ENCODE assay signal across 4 worm cellular contexts in the genomic region with DNA sequence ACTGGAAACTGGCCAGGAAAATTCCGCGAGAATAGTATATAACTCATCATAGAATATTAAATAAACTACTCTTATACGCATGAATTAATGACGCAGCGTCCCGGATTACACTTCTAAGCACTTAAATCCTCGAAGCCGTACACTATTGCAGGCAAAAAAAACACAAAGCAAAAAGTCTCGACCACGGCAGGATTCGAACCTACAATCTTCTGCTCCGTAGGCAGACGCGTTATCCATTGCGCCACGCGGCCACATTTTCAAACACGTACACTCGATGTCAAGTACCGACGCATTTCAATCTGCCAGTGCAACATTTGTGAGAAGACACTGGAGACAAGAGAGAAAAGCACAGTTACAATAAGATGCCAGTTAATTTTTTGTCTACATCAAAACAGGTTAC.
A peak's percentile ranks its signal among the peaks of the same experiment; 100 is the strongest.
TF ChIP-seq lines count a peak whose summit lies in the region.

No protein-coding gene starts in this region.

TF ChIP-seq in whole organism, L2 larva, 48 proteins besides CTCF, POLR2A, EP300 and RAD21 (continued from another document):
- no peak for TF ChIP-seq dmd-4 (tag; optimal IDR thresholded peaks at IDR 0.05; lab: Kevin White, UChicago)
- TF ChIP-seq nhr-12 (tag; optimal IDR thresholded peaks at IDR 0.05; lab: Kevin White, UChicago), result no peak
TF ChIP-seq in whole organism, L2 larva: peak in this region for 15.

TF ChIP-seq in whole organism, L4 larva, 104 proteins besides CTCF, POLR2A, EP300 and RAD21 (continued from another document and continues in another):
- TF ChIP-seq saeg-2 (GFP tag; IDR thresholded peaks at IDR 0.05; lab: Robert Waterston, UW) (0 out of 2 replicates have a peak, but pooled peaks have one; percentile 12), php-3 (GFP tag; IDR thresholded peaks at IDR 0.05; lab: Robert Waterston, UW) (0 out of 2 replicates have a peak, but pooled peaks have one; percentile 36), ceh-20 (GFP tag; IDR thresholded peaks at IDR 0.05; lab: Robert Waterston, UW) (peak; percentile 57; the same call in 1 of the 2 replicates), ceh-82 (tag; optimal IDR thresholded peaks at IDR 0.05; lab: Kevin White, UChicago) (no peak), lin-13 (GFP tag; optimal IDR thresholded peaks at IDR 0.05; lab: Kevin White, UChicago) (no peak), hlh-30 (tag; optimal IDR thresholded peaks at IDR 0.05; lab: Kevin White, UChicago; ENCODE audit: insufficient read depth) (peak; percentile 29), F10B5.3 (tag; optimal IDR thresholded peaks at IDR 0.05; lab: Kevin White, UChicago) (no peak), Y105C5A.15 (GFP tag; IDR thresholded peaks at IDR 0.05; lab: Robert Waterston, UW) (peak; percentile 57; the same call in 1 of the 2 replicates), lsy-2 (tag; optimal IDR thresholded peaks at IDR 0.05; lab: Kevin White, UChicago) (peak in 1 of 2 experiments; percentile 37), nhr-42 (GFP tag; IDR thresholded peaks at IDR 0.05; lab: Robert Waterston, UW) (peak; percentile 56; the same call in 1 of the 2 replicates), lin-15B (tag; optimal IDR thresholded peaks at IDR 0.05; lab: Kevin White, UChicago) (no peak), duxl-1 (tag; optimal IDR thresholded peaks at IDR 0.05; lab: Kevin White, UChicago; ENCODE audit: poor library complexity) (peak; percentile 68), nhr-28 (tag; optimal IDR thresholded peaks at IDR 0.05; lab: Kevin White, UChicago) (no peak), ceh-62 (tag; optimal IDR thresholded peaks at IDR 0.05; lab: Kevin White, UChicago) (no peak), madf-9 (GFP tag; conservative IDR thresholded peaks at IDR 0.05; lab: Robert Waterston, UW) (peak; percentile 56), cey-2 (tag; optimal IDR thresholded peaks at IDR 0.05; lab: Kevin White, UChicago; ENCODE audit: borderline replicate concordance, insufficient read depth) (no peak), hmg-1.1 (GFP tag; IDR thresholded peaks at IDR 0.05; lab: Robert Waterston, UW) (peak; percentile 73), daf-8 (GFP tag; IDR thresholded peaks at IDR 0.05; lab: Robert Waterston, UW) (no peak), lin-1 (GFP tag; IDR thresholded peaks at IDR 0.05; lab: Robert Waterston, UW) (peak; percentile 34; the same call in 1 of the 2 replicates), T26A8.4 (GFP tag; IDR thresholded peaks at IDR 0.05; lab: Robert Waterston, UW) (peak; percentile 75), nhr-41 (GFP tag; IDR thresholded peaks at IDR 0.05; lab: Robert Waterston, UW) (peak; percentile 74; the same call in 1 of the 2 replicates), unc-62 (GFP tag; optimal IDR thresholded peaks at IDR 0.05 in 1 of 2; lab: Kevin White, UChicago) (no peak), unc-62 (tag; optimal IDR thresholded peaks at IDR 0.05; lab: Kevin White, UChicago) (no peak), fos-1 (tag; optimal IDR thresholded peaks at IDR 0.05; lab: Kevin White, UChicago) (no peak), snpc-4 (tag; optimal IDR thresholded peaks at IDR 0.05; lab: Kevin White, UChicago) (no peak), madf-5 (GFP tag; IDR thresholded peaks at IDR 0.05; lab: Robert Waterston, UW) (0 out of 4 replicates have a peak, but pooled peaks have one; percentile 26 to 71), pha-4 (GFP tag; IDR thresholded peaks at IDR 0.05; lab: Robert Waterston, UW) (no peak; the same call in 1 of the 2 replicates), pha-4 (tag; optimal IDR thresholded peaks at IDR 0.05; lab: Kevin White, UChicago) (no peak), lim-7 (GFP tag; IDR thresholded peaks at IDR 0.05; lab: Robert Waterston, UW) (peak; percentile 83), nhr-102 (tag; optimal IDR thresholded peaks at IDR 0.05; lab: Kevin White, UChicago) (no peak), ceh-32 (tag; optimal IDR thresholded peaks at IDR 0.05; lab: Kevin White, UChicago; ENCODE audit: poor library complexity) (no peak), tra-1 (GFP tag; IDR thresholded peaks at IDR 0.05; lab: Robert Waterston, UW) (no peak; the same call in 1 of the 2 replicates), jun-1 (tag; optimal IDR thresholded peaks at IDR 0.05; lab: Kevin White, UChicago) (no peak), lir-3 (tag; optimal IDR thresholded peaks at IDR 0.05; lab: Kevin White, UChicago) (peak; percentile 68), daf-16 (GFP tag; optimal IDR thresholded peaks at IDR 0.05; lab: Kevin White, UChicago) (peak; percentile 31 to 64), daf-16 (tag; optimal IDR thresholded peaks at IDR 0.05; lab: Kevin White, UChicago) (no peak), daf-12 (tag; optimal IDR thresholded peaks at IDR 0.05; lab: Kevin White, UChicago) (no peak), skn-1 (tag; optimal IDR thresholded peaks at IDR 0.05; lab: Kevin White, UChicago) (no peak), hif-1 (tag; optimal IDR thresholded peaks at IDR 0.05; lab: Kevin White, UChicago) (peak; percentile 27 to 57)

TF ChIP-seq in whole organism, late embryonic, 69 proteins besides CTCF, POLR2A, EP300 and RAD21 (continued from another document):
- TF ChIP-seq hlh-13 (GFP tag; optimal IDR thresholded peaks at IDR 0.05; lab: Kevin White, UChicago) (peak; percentile 35), T23F11.4 (GFP tag; optimal IDR thresholded peaks at IDR 0.05; lab: Kevin White, UChicago) (peak; percentile 53), syd-9 (tag; optimal IDR thresholded peaks at IDR 0.05; lab: Kevin White, UChicago) (peak; percentile 52), madf-2 (tag; optimal IDR thresholded peaks at IDR 0.05; lab: Kevin White, UChicago) (peak; percentile 47), pat-9 (tag; optimal IDR thresholded peaks at IDR 0.05; lab: Kevin White, UChicago) (peak; percentile 12), C38D4.7 (GFP tag; optimal IDR thresholded peaks at IDR 0.05; lab: Kevin White, UChicago) (peak; percentile 50), fax-1 (tag; optimal IDR thresholded peaks at IDR 0.05; lab: Kevin White, UChicago) (peak; percentile 48), ceh-14 (tag; optimal IDR thresholded peaks at IDR 0.05; lab: Kevin White, UChicago) (peak; percentile 45), unc-3 (GFP tag; conservative IDR thresholded peaks at IDR 0.05; lab: Robert Waterston, UW) (0 out of 2 replicates have a peak, but pooled peaks have one; percentile 18), unc-3 (tag; optimal IDR thresholded peaks at IDR 0.05; lab: Kevin White, UChicago) (no peak), rnt-1 (tag; optimal IDR thresholded peaks at IDR 0.05; lab: Kevin White, UChicago) (no peak), hlh-8 (tag; optimal IDR thresholded peaks at IDR 0.05; lab: Kevin White, UChicago) (no peak), che-1 (tag; optimal IDR thresholded peaks at IDR 0.05; lab: Kevin White, UChicago) (peak; percentile 62)
TF ChIP-seq in whole organism, late embryonic: peak in this region for 28.

TF ChIP-seq in whole organism, mixed stage, embryonic, 35 proteins besides CTCF, POLR2A, EP300 and RAD21 (continued from another document):
- peak; percentile 29 for TF ChIP-seq lin-32 (GFP tag; optimal IDR thresholded peaks at IDR 0.05; lab: Kevin White, UChicago)
- TF ChIP-seq ztf-11 (tag; optimal IDR thresholded peaks at IDR 0.05; lab: Kevin White, UChicago), result no peak
